Fruit fly (Drosophila melanogaster): ENCODE data around the gene sll.

sll gene

dm6 chr3R:17601866-17602265 lies 4.0 kb upstream of the sll start:
- TF ChIP-seq CG14655 (GFP tag; optimal IDR thresholded peaks at IDR 0.05) (no peak), rn (GFP tag; IDR thresholded peaks at IDR 0.05) (no peak), Snoo (tag; optimal IDR thresholded peaks at IDR 0.05) (no peak), CG9948 (tag; optimal IDR thresholded peaks at IDR 0.05) (no peak)

DNA sequence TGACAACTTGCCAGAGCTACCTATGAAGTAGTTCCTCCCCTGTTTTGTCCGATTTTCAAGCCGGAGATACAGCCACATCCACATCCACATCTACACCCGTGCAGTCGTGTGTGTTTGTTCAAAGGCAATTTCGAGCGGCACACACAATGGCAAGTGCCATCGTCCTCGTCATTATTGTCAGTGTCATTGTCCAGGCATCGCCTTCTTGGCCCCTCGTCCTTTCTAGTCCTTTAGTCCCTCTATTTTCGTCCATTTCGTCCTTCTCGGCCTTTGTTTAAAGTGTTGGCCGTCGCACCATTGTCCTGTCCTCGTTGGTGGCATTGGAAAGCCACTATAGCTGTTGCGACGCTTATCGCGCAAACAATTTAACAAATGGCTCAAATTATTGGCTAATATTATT lies 2.9 kb upstream of the sll start:
- TF ChIP-seq Ets98B (GFP tag; IDR thresholded peaks at IDR 0.05) (no peak), gl (tag; optimal IDR thresholded peaks at IDR 0.05) (no peak), Snoo (tag; optimal IDR thresholded peaks at IDR 0.05) (no peak), CG15710 (tag; optimal IDR thresholded peaks at IDR 0.05) (no peak), fd96Ca (GFP tag; IDR thresholded peaks at IDR 0.05) (no peak), CG10348 (GFP tag; IDR thresholded peaks at IDR 0.05) (no peak), CG34367 (tag; optimal IDR thresholded peaks at IDR 0.05) (no peak), CG17806 (tag; optimal IDR thresholded peaks at IDR 0.05) (no peak), CG14655 (GFP tag; optimal IDR thresholded peaks at IDR 0.05) (no peak), CG8159 (tag; optimal IDR thresholded peaks at IDR 0.05) (no peak), CG13204 (GFP tag; optimal IDR thresholded peaks at IDR 0.05) (no peak), Pif1B (GFP tag; optimal IDR thresholded peaks at IDR 0.05) (no peak)

DNA sequence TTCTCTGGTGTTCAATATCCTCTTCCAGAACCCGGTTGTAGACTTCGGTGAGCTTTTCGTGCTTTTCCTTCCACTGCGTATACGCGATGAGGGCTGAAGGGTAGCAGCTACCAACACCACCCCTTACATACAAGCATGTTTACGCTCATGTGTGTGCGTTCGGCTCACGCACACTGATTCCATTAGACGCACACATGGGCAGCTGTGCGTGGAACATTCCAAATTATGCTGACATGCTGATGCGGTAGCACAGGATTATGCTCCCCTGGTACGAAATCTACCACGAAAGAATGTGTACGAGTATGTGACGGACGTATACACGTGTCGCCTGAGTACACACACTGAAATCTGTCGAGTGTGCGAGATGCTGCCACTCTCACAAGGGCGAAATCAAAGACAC lies 2.2 kb upstream of the sll start:
- TF ChIP-seq CG34367 (tag; optimal IDR thresholded peaks at IDR 0.05) (no peak), CG15710 (tag; optimal IDR thresholded peaks at IDR 0.05) (no peak), Pif1A (GFP tag; optimal IDR thresholded peaks at IDR 0.05) (no peak), D1 (tag; optimal IDR thresholded peaks at IDR 0.05) (peak; percentile 11), Ets98B (GFP tag; IDR thresholded peaks at IDR 0.05) (no peak), CG12605 (GFP tag; IDR thresholded peaks at IDR 0.05) (no peak)

dm6 chr3R:17604198-17604879 lies 1.6 kb upstream of the sll start:
- TF ChIP-seq CG34367 (tag; optimal IDR thresholded peaks at IDR 0.05) (peak; percentile 33), fd96Ca (GFP tag; IDR thresholded peaks at IDR 0.05) (no peak), CG15710 (tag; optimal IDR thresholded peaks at IDR 0.05) (peak; percentile 72), gl (tag; optimal IDR thresholded peaks at IDR 0.05) (no peak), CG9948 (tag; optimal IDR thresholded peaks at IDR 0.05) (no peak), CG32121 (GFP tag; IDR thresholded peaks at IDR 0.05) (no peak), Pif1A (GFP tag; optimal IDR thresholded peaks at IDR 0.05) (peak; percentile 31), CG13204 (GFP tag; optimal IDR thresholded peaks at IDR 0.05) (peak; percentile 79), CG8159 (tag; optimal IDR thresholded peaks at IDR 0.05) (peak; percentile 82), Snoo (tag; optimal IDR thresholded peaks at IDR 0.05) (no peak), EcR (GFP tag; optimal IDR thresholded peaks at IDR 0.05) (no peak), CG14655 (GFP tag; optimal IDR thresholded peaks at IDR 0.05) (peak; percentile 73), CG12605 (GFP tag; IDR thresholded peaks at IDR 0.05) (no peak), CG10348 (GFP tag; IDR thresholded peaks at IDR 0.05) (no peak), CG4496 (GFP tag; IDR thresholded peaks at IDR 0.05) (no peak), D1 (tag; optimal IDR thresholded peaks at IDR 0.05) (no peak), rn (GFP tag; IDR thresholded peaks at IDR 0.05) (no peak), Ets98B (GFP tag; IDR thresholded peaks at IDR 0.05) (no peak), Pif1B (GFP tag; optimal IDR thresholded peaks at IDR 0.05) (peak; percentile 1), CG8301 (tag; optimal IDR thresholded peaks at IDR 0.05) (no peak), CG17806 (tag; optimal IDR thresholded peaks at IDR 0.05) (peak; percentile 61)

dm6 chr3R:17604880-17605667 lies 832 bp upstream of the sll start:
- TF ChIP-seq Pif1A (GFP tag; optimal IDR thresholded peaks at IDR 0.05) (peak; percentile 4), CG8159 (tag; optimal IDR thresholded peaks at IDR 0.05) (peak; percentile 15), EcR (GFP tag; optimal IDR thresholded peaks at IDR 0.05) (peak; percentile 50), CG12605 (GFP tag; IDR thresholded peaks at IDR 0.05) (no peak), CG13204 (GFP tag; optimal IDR thresholded peaks at IDR 0.05) (peak; percentile 66), CG4496 (GFP tag; IDR thresholded peaks at IDR 0.05) (0 out of 3 replicates have a peak, but pooled peaks have one; percentile 24)

- no peak for TF ChIP-seq Ets98B (GFP tag; IDR thresholded peaks at IDR 0.05)
- TF ChIP-seq CG17806 (tag; optimal IDR thresholded peaks at IDR 0.05) = no peak
- no peak for TF ChIP-seq CG32121 (GFP tag; IDR thresholded peaks at IDR 0.05)
- TF ChIP-seq EcR (GFP tag; optimal IDR thresholded peaks at IDR 0.05) = no peak
- TF ChIP-seq rn (GFP tag; IDR thresholded peaks at IDR 0.05) = no peak
- no peak for TF ChIP-seq CG8301 (tag; optimal IDR thresholded peaks at IDR 0.05)
- no peak for TF ChIP-seq gl (tag; optimal IDR thresholded peaks at IDR 0.05)
- no peak for TF ChIP-seq CG12605 (GFP tag; IDR thresholded peaks at IDR 0.05)
- no peak for TF ChIP-seq CG9948 (tag; optimal IDR thresholded peaks at IDR 0.05)
- no peak for TF ChIP-seq D1 (tag; optimal IDR thresholded peaks at IDR 0.05)
- no peak for TF ChIP-seq CG8159 (tag; optimal IDR thresholded peaks at IDR 0.05)
- no peak for TF ChIP-seq Pif1A (GFP tag; optimal IDR thresholded peaks at IDR 0.05)
- TF ChIP-seq Pif1B (GFP tag; optimal IDR thresholded peaks at IDR 0.05) = no peak
- TF ChIP-seq CG10348 (GFP tag; IDR thresholded peaks at IDR 0.05) = no peak
Measured at dm6 chr3R:17609059-17609458, 3.2 kb downstream of the sll start, which contains the start of gene CG14329. Gene CG14329 (plus strand): TSS chr3R:17609359.

Measured in whole organism, pupa.